Worm (Caenorhabditis elegans) whole organism, midembryonic: ENCODE results near the gene clec-147.

Source experiments
- T22C8.4 ChIP-seq: fragments of 200-800 bp; sonication (Bioruptor generic); IDR thresholded peaks from 2 replicates; pipeline ENCODE4 v1.3.6; 2022; ENCODE audit warnings: missing genetic modification characterization, missing compliant biosample characterization
- cog-1 ChIP-seq: sonication (generic microtip); optimal IDR thresholded peaks from 2 replicates; lab custom pipeline; 2016; ENCODE audit warnings: missing genetic modification characterization, missing compliant biosample characterization
- flt-1 ChIP-seq: fragments of 200-800 bp; sonication (Bioruptor generic); IDR thresholded peaks from 2 replicates; pipeline ENCODE4 v1.3.6; 2022; ENCODE audit warnings: missing genetic modification characterization, missing compliant biosample characterization
- klf-2 ChIP-seq: fragments of 200-800 bp; sonication (Bioruptor generic); conservative IDR thresholded peaks from 2 replicates; pipeline ENCODE4 v1.3.6; 2022; ENCODE audit warnings: missing genetic modification reagents, missing genetic modification characterization, missing compliant biosample characterization
- med-1 ChIP-seq: sonication (generic microtip); optimal IDR thresholded peaks from 2 replicates; lab custom pipeline; 2017; ENCODE audit warnings: missing genetic modification characterization, mild to moderate bottlenecking, missing compliant biosample characterization, antibody characterized with exemption, missing genetic modification reagents; ENCODE audit not compliant: insufficient read depth
- ref-1 ChIP-seq: fragments of 200-800 bp; sonication (Bioruptor generic); conservative IDR thresholded peaks from 2 replicates; pipeline ENCODE4 v1.3.6; 2022; ENCODE audit warnings: missing genetic modification reagents, missing genetic modification characterization, missing compliant biosample characterization
- tab-1 ChIP-seq: fragments of 200-800 bp; sonication (Bioruptor generic); IDR thresholded peaks from 2 replicates; pipeline ENCODE4 v1.3.6; 2022; ENCODE audit warnings: missing genetic modification characterization, missing compliant biosample characterization
- ztf-23 ChIP-seq: fragments of 200-800 bp; sonication (Bioruptor generic); IDR thresholded peaks from 2 replicates; pipeline ENCODE4 v1.3.6; 2022; ENCODE audit warnings: missing genetic modification reagents, missing genetic modification characterization, missing compliant biosample characterization
- ztf-29 ChIP-seq: fragments of 200-800 bp; sonication (Bioruptor generic); IDR thresholded peaks from 2 replicates; pipeline ENCODE4 v1.3.6; 2022; ENCODE audit warnings: missing genetic modification reagents, missing genetic modification characterization, missing compliant biosample characterization

DNA sequence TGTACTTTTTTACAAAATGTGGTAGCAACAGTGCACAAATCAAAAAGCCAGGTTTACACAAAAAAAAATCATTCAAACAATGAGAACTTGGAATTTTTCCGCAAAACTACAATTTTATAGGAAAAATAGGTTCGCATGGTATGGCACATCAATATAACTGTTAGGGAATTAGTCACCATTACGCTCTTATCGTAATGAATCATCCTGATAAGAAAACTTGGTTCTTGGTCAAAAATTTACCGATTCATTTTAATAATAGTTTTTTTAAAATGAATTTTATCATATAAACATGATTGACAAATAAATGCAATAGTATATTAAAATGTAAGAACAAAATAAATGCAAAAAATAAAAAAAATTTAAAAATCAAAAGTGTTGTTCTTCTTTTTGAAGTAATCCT lies 2.9 kb upstream of the clec-147 start:
- TF ChIP-seq klf-2 (no peak), flt-1 (GFP tag; lab: Robert Waterston, UW) (no peak), T22C8.4 (no peak), ztf-29 (GFP tag; lab: Robert Waterston, UW) (no peak), ref-1 (GFP tag; lab: Robert Waterston, UW) (no peak), tab-1 (no peak), med-1 (GFP tag; lab: Kevin White, UChicago) (no peak), ztf-23 (GFP tag; lab: Robert Waterston, UW) (no peak), cog-1 (tag; lab: Kevin White, UChicago) (no peak)
